Worm (Caenorhabditis elegans): ENCODE data around the gene str-230.

DNA sequence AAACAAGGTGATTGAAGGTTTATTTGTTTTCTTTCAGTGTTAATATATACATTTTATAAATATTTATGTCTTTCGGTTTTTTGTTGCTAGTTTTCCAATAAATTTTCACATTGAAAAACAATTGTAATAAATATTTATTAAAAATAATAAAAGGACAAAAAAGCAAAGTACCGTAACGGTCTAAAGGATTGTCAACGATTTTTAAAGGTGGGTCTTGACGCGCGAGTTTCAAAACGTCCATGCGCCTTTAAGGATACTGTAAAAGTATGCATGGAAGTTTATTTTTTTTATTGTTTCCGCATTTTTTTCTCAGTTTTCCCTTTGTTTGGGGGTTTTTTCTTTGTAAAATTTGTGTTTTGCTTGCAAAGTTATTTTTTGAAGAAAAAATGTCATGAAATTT is 17.8 kb downstream of the str-230 start:
- no peak for TF ChIP-seq flt-1 (GFP tag; IDR thresholded peaks at IDR 0.05)
- no peak for TF ChIP-seq ets-7 (tag; optimal IDR thresholded peaks at IDR 0.05)
- TF ChIP-seq ama-1 (optimal IDR thresholded peaks at IDR 0.05), result no peak
- no peak for TF ChIP-seq tbx-11 (GFP tag; IDR thresholded peaks at IDR 0.05)
- no peak for TF ChIP-seq sea-1 (GFP tag; conservative IDR thresholded peaks at IDR 0.05)
- no peak for TF ChIP-seq hmbx-1 (tag; optimal IDR thresholded peaks at IDR 0.05)
- TF ChIP-seq ceh-36 (tag; optimal IDR thresholded peaks at IDR 0.05), result no peak
- no peak for TF ChIP-seq ceh-13 (GFP tag; optimal IDR thresholded peaks at IDR 0.05)
- TF ChIP-seq F13C5.2 (tag; optimal IDR thresholded peaks at IDR 0.05), result no peak
- TF ChIP-seq pes-1 (GFP tag; IDR thresholded peaks at IDR 0.05), result no peak
- no peak for TF ChIP-seq hnd-1 (tag; optimal IDR thresholded peaks at IDR 0.05)
- TF ChIP-seq aly-1 (tag; optimal IDR thresholded peaks at IDR 0.05), result no peak
- no peak for TF ChIP-seq B0310.2 (tag; optimal IDR thresholded peaks at IDR 0.05)
- TF ChIP-seq scrt-1 (GFP tag; IDR thresholded peaks at IDR 0.05), result no peak

Measured in whole organism, early embryonic.